Worm (Caenorhabditis elegans) whole organism, late embryonic: Measurements from ENCODE around the gene Y56A3A.28.

Source experiments
- F13H6.1 ChIP-seq: sonication (generic microtip); optimal IDR thresholded peaks from 2 replicates; lab custom pipeline; 2016; ENCODE audit warnings: missing genetic modification characterization, missing compliant biosample characterization
- K02D7.2 ChIP-seq: sonication (generic microtip); optimal IDR thresholded peaks from 2 replicates; lab custom pipeline; 2017; ENCODE audit warnings: mild to moderate bottlenecking, missing genetic modification characterization, missing compliant biosample characterization
- ahr-1 ChIP-seq: sonication (generic microtip); optimal IDR thresholded peaks from 2 replicates; lab custom pipeline; 2016; ENCODE audit warnings: missing genetic modification characterization, missing compliant biosample characterization
- ama-1 ChIP-seq: fragments of 150-350 bp; optimal IDR thresholded peaks from 2 replicates; lab custom pipeline; 2014
- ceh-14 ChIP-seq: sonication (generic microtip); optimal IDR thresholded peaks from 2 replicates; lab custom pipeline; 2016; ENCODE audit warnings: missing genotype, missing genetic modification characterization, missing compliant biosample characterization
- ceh-19 ChIP-seq: fragments of 200-800 bp; sonication (Bioruptor generic); optimal IDR thresholded peaks from 2 replicates; lab custom pipeline; 2018; ENCODE audit warnings: mild to moderate bottlenecking, missing genetic modification characterization, missing compliant biosample characterization
- ceh-22 ChIP-seq: sonication (generic microtip); optimal IDR thresholded peaks from 2 replicates; lab custom pipeline; 2017; ENCODE audit warnings: missing biosample characterization, missing genetic modification characterization
- ceh-24 ChIP-seq: sonication (generic microtip); optimal IDR thresholded peaks from 2 replicates; lab custom pipeline; 2016; ENCODE audit warnings: mild to moderate bottlenecking, missing genetic modification characterization, missing compliant biosample characterization
- ceh-34 ChIP-seq: sonication (generic microtip); optimal IDR thresholded peaks from 2 replicates; lab custom pipeline; 2016; ENCODE audit warnings: mild to moderate bottlenecking, missing genetic modification characterization, missing compliant biosample characterization
- ceh-45 ChIP-seq: fragments of 200-800 bp; sonication (Bioruptor generic); IDR thresholded peaks from 2 replicates; pipeline ENCODE4 v1.3.6; 2022; ENCODE audit warnings: missing genetic modification reagents, missing genetic modification characterization, missing compliant biosample characterization
- ceh-48 ChIP-seq: sonication (generic microtip); optimal IDR thresholded peaks from 2 replicates; lab custom pipeline; 2016; ENCODE audit warnings: missing genetic modification characterization, inconsistent platforms, missing compliant biosample characterization
- ceh-6 ChIP-seq: fragments of 200-800 bp; sonication (Bioruptor generic); optimal IDR thresholded peaks from 2 replicates; lab custom pipeline; 2018; ENCODE audit warnings: mild to moderate bottlenecking, missing genetic modification characterization, missing compliant biosample characterization
- dmd-4 ChIP-seq: sonication (generic microtip); optimal IDR thresholded peaks from 2 replicates; lab custom pipeline; 2016; ENCODE audit warnings: borderline replicate concordance, missing genetic modification characterization, missing compliant biosample characterization
- dve-1 ChIP-seq: sonication (generic microtip); optimal IDR thresholded peaks from 2 replicates; lab custom pipeline; 2017; ENCODE audit warnings: antibody characterized with exemption, mild to moderate bottlenecking, missing genetic modification characterization, missing compliant biosample characterization
- eyg-1 ChIP-seq: sonication (generic microtip); optimal IDR thresholded peaks from 2 replicates; lab custom pipeline; 2016; ENCODE audit warnings: missing genotype, missing genetic modification characterization, missing compliant biosample characterization
- fax-1 ChIP-seq: sonication (generic microtip); optimal IDR thresholded peaks from 2 replicates; lab custom pipeline; 2016; ENCODE audit warnings: missing genotype, missing genetic modification characterization, missing compliant biosample characterization
- fkh-10 ChIP-seq: fragments of 150-350 bp; optimal IDR thresholded peaks from 2 replicates; lab custom pipeline; 2014; ENCODE audit warnings: missing biosample characterization, missing genetic modification reagents, missing genetic modification characterization
- hlh-13 ChIP-seq: fragments of 200-800 bp; sonication (Bioruptor generic); optimal IDR thresholded peaks from 2 replicates; lab custom pipeline; 2018; ENCODE audit warnings: mild to moderate bottlenecking, missing genetic modification characterization, missing compliant biosample characterization
- hlh-8 ChIP-seq: sonication (generic microtip); optimal IDR thresholded peaks from 2 replicates; lab custom pipeline; 2016; ENCODE audit warnings: missing genotype, missing genetic modification characterization, missing compliant biosample characterization
- lim-6 ChIP-seq: sonication (generic microtip); optimal IDR thresholded peaks from 2 replicates; lab custom pipeline; 2016; ENCODE audit warnings: missing genetic modification characterization, missing compliant biosample characterization
- lin-11 ChIP-seq: fragments of 200-800 bp; sonication (Bioruptor generic); optimal IDR thresholded peaks from 2 replicates; lab custom pipeline; 2018; ENCODE audit warnings: mild to moderate bottlenecking, missing genetic modification characterization, missing compliant biosample characterization
- nfya-1 ChIP-seq: sonication (generic microtip); optimal IDR thresholded peaks from 2 replicates; lab custom pipeline; 2017; ENCODE audit warnings: missing genetic modification characterization, mild to moderate bottlenecking, missing compliant biosample characterization, antibody characterized with exemption, moderate library complexity
- npax-4 ChIP-seq: sonication (generic microtip); optimal IDR thresholded peaks from 2 replicates; lab custom pipeline; 2016; ENCODE audit warnings: missing genetic modification characterization, missing compliant biosample characterization
- odd-2 ChIP-seq: sonication (generic microtip); optimal IDR thresholded peaks from 2 replicates; lab custom pipeline; 2017; ENCODE audit warnings: antibody characterized with exemption, mild to moderate bottlenecking, missing genetic modification characterization, missing compliant biosample characterization
- pha-2 ChIP-seq: sonication (generic microtip); optimal IDR thresholded peaks from 2 replicates; lab custom pipeline; 2017; ENCODE audit warnings: mild to moderate bottlenecking, missing genetic modification characterization, missing compliant biosample characterization
- pha-4 ChIP-seq: fragments of 150-350 bp; optimal IDR thresholded peaks from 2 replicates; lab custom pipeline; 2018; ENCODE audit warnings: missing biosample characterization, missing genetic modification reagents, missing genetic modification characterization
- pros-1 ChIP-seq: fragments of 150-350 bp; optimal IDR thresholded peaks from 2 replicates; lab custom pipeline; 2014; ENCODE audit warnings: missing biosample characterization, missing genetic modification reagents, missing genetic modification characterization
- sox-2 ChIP-seq: fragments of 200-800 bp; sonication (Bioruptor generic); IDR thresholded peaks from 2 replicates; pipeline ENCODE4 v1.3.6; 2022; ENCODE audit warnings: missing genetic modification reagents, missing genetic modification characterization, missing compliant biosample characterization
- tbx-2 ChIP-seq: sonication (generic microtip); optimal IDR thresholded peaks from 2 replicates; lab custom pipeline; 2016; ENCODE audit warnings: missing genetic modification characterization, missing compliant biosample characterization
- ttx-3 ChIP-seq: sonication (generic microtip); optimal IDR thresholded peaks from 2 replicates; lab custom pipeline; 2016; ENCODE audit warnings: missing genetic modification reagents, missing genetic modification characterization, missing compliant biosample characterization
- ztf-16 ChIP-seq: sonication (generic microtip); optimal IDR thresholded peaks from 2 replicates; lab custom pipeline; 2017; ENCODE audit warnings: missing genetic modification characterization, missing compliant biosample characterization

Gene Y56A3A.28

DNA sequence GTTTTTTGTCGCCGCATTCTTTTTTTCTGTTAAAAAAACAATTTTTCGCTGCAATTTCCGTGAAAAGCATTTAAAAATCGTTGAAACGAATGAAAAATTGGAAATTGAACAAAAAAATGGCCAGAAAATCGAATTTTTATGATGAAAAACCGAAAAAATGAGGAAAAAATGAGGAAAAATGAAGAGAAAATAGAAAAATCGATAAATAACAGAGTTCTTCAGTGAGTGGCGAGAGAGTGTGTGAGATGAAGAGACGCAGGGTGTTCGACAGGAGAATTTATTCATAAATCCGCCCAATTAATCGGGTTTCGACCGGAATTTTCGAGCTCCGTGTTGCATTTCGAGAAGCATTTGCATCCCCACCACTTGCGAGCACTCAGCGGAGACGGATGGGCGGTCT lies at the start of gene Y56A3A.28:
Y56A3A.28 (minus strand) TSS at position 33 of the 400 bp plus-strand sequence.
- no peak for TF ChIP-seq ceh-19 (GFP tag; lab: Kevin White, UChicago)
- peak; percentile 85 for TF ChIP-seq ceh-48 (tag; lab: Kevin White, UChicago)

DNA sequence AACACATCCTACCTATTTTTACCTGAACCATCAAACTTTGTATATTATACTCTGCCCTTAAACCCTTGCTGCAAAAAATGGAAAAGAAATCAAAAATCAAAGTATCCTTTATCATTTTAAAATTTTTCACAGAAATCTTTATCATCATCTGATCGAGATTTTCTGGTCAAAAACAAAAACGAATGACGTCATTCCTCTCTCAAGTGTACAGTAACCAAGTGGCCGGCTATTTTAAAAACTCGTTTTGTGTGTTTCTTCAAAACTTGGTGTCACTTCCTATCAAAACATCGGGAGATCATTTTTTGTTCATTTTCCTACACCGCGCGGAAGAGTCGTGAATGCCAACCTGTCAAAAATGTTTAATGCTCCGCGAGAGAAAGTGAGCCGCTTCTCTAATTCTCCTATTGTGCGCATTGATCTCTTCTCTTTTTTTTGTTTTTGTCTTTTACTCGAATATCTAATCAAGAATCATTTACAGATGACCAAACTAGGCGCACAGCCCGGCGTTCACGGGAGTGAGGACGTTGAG lies 49.0 kb upstream of the Y56A3A.28 start, which contains the start of gene brp-1:
brp-1 (plus strand) TSS at position 479 of the 529 bp plus-strand sequence.
- no peak for TF ChIP-seq dmd-4 (tag; lab: Kevin White, UChicago)
- no peak for TF ChIP-seq fkh-10 (GFP tag; lab: Kevin White, UChicago)
- TF ChIP-seq ceh-34 = no peak
- TF ChIP-seq hlh-8 (tag; lab: Kevin White, UChicago) = no peak
- TF ChIP-seq ceh-14 (tag; lab: Kevin White, UChicago) = no peak
- no peak for TF ChIP-seq pha-2 (tag; lab: Kevin White, UChicago)
- no peak for TF ChIP-seq odd-2 (tag; lab: Kevin White, UChicago)
- no peak for TF ChIP-seq ceh-24 (tag; lab: Kevin White, UChicago)
- TF ChIP-seq ztf-16 (tag; lab: Kevin White, UChicago) = no peak

DNA sequence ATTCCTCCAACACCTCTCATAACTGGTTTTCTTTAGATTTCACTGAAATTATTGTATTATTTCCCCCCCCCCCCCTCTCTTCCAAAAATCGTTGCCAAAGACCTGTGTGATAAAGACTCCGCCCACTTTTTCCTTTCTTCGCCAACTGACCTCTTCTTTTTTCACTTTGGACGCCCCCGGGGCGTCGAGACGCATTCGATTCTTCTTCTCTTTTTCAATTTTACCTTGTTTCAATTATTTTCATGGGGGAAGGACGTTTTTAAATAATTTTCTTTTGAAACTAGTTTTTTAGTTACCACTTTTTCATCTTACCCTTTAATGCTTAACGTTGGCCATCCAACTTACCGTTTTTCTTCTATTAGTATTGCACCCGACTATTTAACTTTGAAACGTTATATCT lies 46.8 kb upstream of the Y56A3A.28 start:
- TF ChIP-seq tbx-2 (tag; lab: Kevin White, UChicago) (no peak), pros-1 (no peak)

DNA sequence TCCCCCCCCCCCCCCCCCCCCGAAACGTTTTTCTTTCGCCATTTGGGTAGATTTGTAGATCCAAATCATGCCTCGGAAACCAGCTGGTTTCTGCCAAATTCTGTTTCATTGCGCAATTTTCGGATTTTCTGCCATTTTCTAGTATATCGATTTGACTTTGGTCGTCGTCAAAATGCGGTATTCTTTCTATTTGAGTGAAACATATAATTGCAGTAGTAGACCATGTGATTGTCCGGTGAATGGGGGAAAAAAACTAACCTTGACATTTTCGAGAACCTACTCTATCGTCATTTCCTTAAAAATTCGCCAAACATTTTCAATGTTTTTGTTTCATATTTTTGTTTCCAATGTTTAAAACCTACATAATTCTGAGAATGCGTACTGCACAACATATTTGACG lies 44.4 kb upstream of the Y56A3A.28 start:
- no peak for TF ChIP-seq pha-4 (tag; lab: Kevin White, UChicago)
- TF ChIP-seq tbx-2 (tag; lab: Kevin White, UChicago) = no peak

DNA sequence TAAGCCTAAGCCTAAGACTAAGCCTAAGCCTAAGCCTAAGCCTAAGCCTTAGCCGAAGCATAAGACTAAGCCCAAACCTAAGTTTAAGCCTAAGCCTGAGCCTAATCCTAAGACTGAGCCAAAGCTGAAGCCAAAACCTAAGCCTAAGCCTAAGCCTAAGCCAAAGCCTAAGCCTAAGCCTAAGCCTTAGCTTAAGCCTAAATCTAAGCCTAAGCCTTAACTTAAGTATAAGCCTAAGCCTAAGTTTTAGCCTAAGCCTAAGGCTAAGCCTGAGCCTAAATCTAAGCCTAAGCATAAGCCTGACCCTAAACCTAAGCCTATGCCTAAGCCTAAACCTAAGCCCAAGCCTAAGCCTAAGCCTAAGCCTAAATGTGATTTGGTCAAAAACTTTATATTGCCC lies 44.0 kb upstream of the Y56A3A.28 start:
- TF ChIP-seq eyg-1 (tag; lab: Kevin White, UChicago) = no peak
- TF ChIP-seq dve-1 (tag; lab: Kevin White, UChicago) = peak; percentile 86

DNA sequence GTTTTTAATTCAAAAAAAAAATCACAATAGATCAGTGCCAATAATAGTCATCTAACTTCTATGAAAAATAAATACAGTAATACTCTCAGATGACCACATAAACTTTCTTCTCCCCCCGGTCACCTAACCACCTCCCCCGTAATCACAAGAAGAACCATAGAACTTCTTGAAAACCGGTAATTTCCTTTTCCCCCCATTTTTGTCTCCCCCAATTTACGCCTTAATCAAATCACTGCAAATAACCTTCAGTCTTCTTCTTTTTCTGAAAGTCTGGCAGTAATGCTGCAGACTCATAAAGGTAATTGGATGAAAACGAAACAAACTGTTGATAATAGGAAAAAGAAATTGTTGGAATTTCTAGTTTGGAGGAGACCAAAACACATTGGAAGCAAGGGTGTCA lies 43.3 kb upstream of the Y56A3A.28 start:
- no peak for TF ChIP-seq fax-1 (tag; lab: Kevin White, UChicago)

DNA sequence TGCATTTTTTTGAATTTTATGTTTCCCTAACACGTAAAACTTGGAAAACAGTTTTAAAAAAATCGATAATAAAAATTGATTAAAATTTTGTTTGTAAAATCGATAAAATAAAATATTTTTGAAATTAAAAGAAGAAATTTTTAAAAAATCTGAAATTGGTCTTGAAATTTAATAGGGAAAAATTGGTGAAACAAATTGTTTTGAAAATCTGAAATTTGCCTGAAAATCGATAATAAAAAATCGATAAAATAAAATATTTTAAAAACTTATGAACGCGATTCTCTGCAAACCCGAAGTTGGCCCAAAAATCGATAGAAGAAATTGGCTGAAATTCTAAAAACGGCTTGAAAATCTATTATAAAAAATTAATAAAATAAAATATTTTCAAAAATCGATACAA lies 42.5 kb upstream of the Y56A3A.28 start:
- TF ChIP-seq ttx-3 (tag; lab: Kevin White, UChicago) (no peak), nfya-1 (tag; lab: Kevin White, UChicago) (no peak), pha-4 (tag; lab: Kevin White, UChicago) (no peak), K02D7.2 (tag; lab: Kevin White, UChicago) (no peak), lim-6 (tag; lab: Kevin White, UChicago) (no peak), ceh-45 (GFP tag; lab: Robert Waterston, UW) (no peak), lin-11 (no peak), sox-2 (GFP tag; lab: Robert Waterston, UW) (no peak), dmd-4 (tag; lab: Kevin White, UChicago) (no peak), ahr-1 (no peak), F13H6.1 (tag; lab: Kevin White, UChicago) (no peak), ceh-6 (GFP tag; lab: Kevin White, UChicago) (no peak), npax-4 (tag; lab: Kevin White, UChicago) (no peak), ama-1 (lab: Kevin White, UChicago) (no peak), hlh-13 (GFP tag; lab: Kevin White, UChicago) (no peak), ceh-22 (no peak)
